Fruit fly (Drosophila melanogaster) whole organism, prepupa: ENCODE measurements around the gene MME1.

Experiments
- CG11762 ChIP-seq: fragments of 200-800 bp; sonication (Bioruptor generic); optimal IDR thresholded peaks from 3 replicates; lab custom pipeline; 2016; ENCODE audit warnings: missing biosample characterization, missing genetic modification characterization; ENCODE audit not compliant: insufficient read depth
- CG1621 ChIP-seq: fragments of 200-800 bp; sonication (Bioruptor generic); optimal IDR thresholded peaks from 3 replicates; lab custom pipeline; 2018; ENCODE audit warnings: missing biosample characterization, mild to moderate bottlenecking, missing genetic modification characterization
- CG16779 ChIP-seq: fragments of 200-800 bp; sonication (Bioruptor generic); optimal IDR thresholded peaks from 3 replicates; lab custom pipeline; 2017; ENCODE audit warnings: missing biosample characterization, mild to moderate bottlenecking, missing genetic modification characterization
- CG6276 ChIP-seq: fragments of 200-800 bp; sonication (Bioruptor generic); optimal IDR thresholded peaks from 2 replicates; lab custom pipeline; 2017; ENCODE audit warnings: missing biosample characterization, mild to moderate bottlenecking, missing genetic modification characterization
- CG6854 ChIP-seq: fragments of 200-800 bp; sonication (Bioruptor generic); optimal IDR thresholded peaks from 2 replicates; lab custom pipeline; 2017; ENCODE audit warnings: missing biosample characterization, mild to moderate bottlenecking, missing genetic modification characterization
- Ets21C ChIP-seq: fragments of 200-800 bp; sonication (Bioruptor generic); optimal IDR thresholded peaks from 3 replicates; lab custom pipeline; 2016; ENCODE audit warnings: missing biosample characterization, missing genetic modification characterization
- Hr39 ChIP-seq: fragments of 200-800 bp; sonication (Bioruptor generic); optimal IDR thresholded peaks from 2 replicates; lab custom pipeline; 2016; ENCODE audit warnings: missing biosample characterization, missing genetic modification characterization
- OdsH ChIP-seq: fragments of 200-800 bp; sonication (Bioruptor generic); optimal IDR thresholded peaks from 3 replicates; lab custom pipeline; 2016; ENCODE audit warnings: missing biosample characterization, missing genetic modification characterization
- achi ChIP-seq: fragments of 200-800 bp; sonication (Bioruptor generic); optimal IDR thresholded peaks from 3 replicates; lab custom pipeline; 2016; ENCODE audit warnings: missing biosample characterization, missing genetic modification characterization
- spab ChIP-seq: fragments of 200-800 bp; sonication (Bioruptor generic); optimal IDR thresholded peaks from 2 replicates; lab custom pipeline; 2017; ENCODE audit warnings: missing biosample characterization, mild to moderate bottlenecking, missing genetic modification characterization, missing genetic modification reagents

dm6 chr2L:7039342-7039684 is 12.0 kb downstream of the MME1 start:
- TF ChIP-seq Ets21C = peak; percentile 81
- no peak for TF ChIP-seq CG6854 (GFP tag; lab: Kevin White, UChicago)
- TF ChIP-seq CG6276 (GFP tag; lab: Kevin White, UChicago) = peak; percentile 57
- no peak for TF ChIP-seq CG1621 (tag; lab: Kevin White, UChicago)
- peak; percentile 60 for TF ChIP-seq CG11762 (GFP tag; lab: Kevin White, UChicago)
- no peak for TF ChIP-seq CG16779 (tag; lab: Kevin White, UChicago)
- peak; percentile 64 for TF ChIP-seq achi (GFP tag; lab: Kevin White, UChicago)
- TF ChIP-seq OdsH (GFP tag; lab: Kevin White, UChicago) = peak; percentile 81
- TF ChIP-seq Hr39 (GFP tag; lab: Kevin White, UChicago) = peak; percentile 83
- peak; percentile 20 for TF ChIP-seq spab (GFP tag; lab: Kevin White, UChicago)
